Fruit fly (Drosophila melanogaster): ENCODE results near the gene CG8188.

Gene CG8188

DNA sequence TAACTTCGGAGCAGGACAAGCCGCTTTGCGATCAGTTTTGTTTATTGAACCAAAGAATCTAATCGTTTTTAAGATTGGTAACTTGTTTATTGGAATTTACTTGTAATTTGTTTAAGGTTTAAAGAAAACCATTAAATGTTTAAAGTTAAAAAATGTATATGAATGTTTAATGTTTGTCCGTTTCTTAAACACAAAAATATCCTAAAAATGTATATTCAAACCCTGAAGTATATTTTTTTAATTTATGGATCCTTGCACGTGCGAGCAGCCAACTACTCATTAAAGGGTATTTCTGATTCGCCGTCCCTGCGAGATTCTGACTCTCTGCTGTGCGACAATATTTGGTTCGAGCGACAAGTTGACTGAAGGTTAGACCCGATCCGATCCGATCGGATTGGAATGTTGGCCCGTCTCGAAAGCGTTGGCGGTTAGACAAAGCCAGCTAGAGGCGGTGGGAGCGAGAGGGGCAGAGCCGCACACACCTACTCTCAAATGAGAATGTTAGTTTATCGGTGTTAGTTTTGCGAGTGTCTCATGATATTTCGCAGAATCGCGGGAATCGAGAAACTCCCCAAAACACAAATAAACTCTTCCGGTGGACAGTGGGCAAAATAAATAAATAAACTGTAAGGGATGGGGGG, 3.8 kb downstream of the CG8188 start (continued):
- peak; percentile 75 for TF ChIP-seq Side (GFP tag; optimal IDR thresholded peaks at IDR 0.05)
- peak; percentile 69 for TF ChIP-seq emc (GFP tag; optimal IDR thresholded peaks at IDR 0.05)
- peak; percentile 46; the same call in 1 of the 2 replicates for TF ChIP-seq CG11696 (GFP tag; IDR thresholded peaks at IDR 0.05)
- TF ChIP-seq CG6654 (GFP tag; optimal IDR thresholded peaks at IDR 0.05) = peak; percentile 54
- no peak for TF ChIP-seq Tbp (GFP tag; optimal IDR thresholded peaks at IDR 0.05)
- TF ChIP-seq ase (GFP tag; IDR thresholded peaks at IDR 0.05) = 0 out of 3 replicates have a peak, but pooled peaks have one; percentile 49
- TF ChIP-seq CG2875 (GFP tag; optimal IDR thresholded peaks at IDR 0.05) = peak; percentile 69
- TF ChIP-seq en (GFP tag; optimal IDR thresholded peaks at IDR 0.05) = peak; percentile 59
- peak; percentile 87 for TF ChIP-seq Ssrp (tag; optimal IDR thresholded peaks at IDR 0.05)
- peak; percentile 57 for TF ChIP-seq trh (GFP tag; optimal IDR thresholded peaks at IDR 0.05)
- TF ChIP-seq cad (GFP tag; optimal IDR thresholded peaks at IDR 0.05) = no peak
- TF ChIP-seq CG2129 (GFP tag; IDR thresholded peaks at IDR 0.05; ENCODE audit: partially characterized antibody) = no peak
- peak; percentile 36 for TF ChIP-seq Lhr (GFP tag; optimal IDR thresholded peaks at IDR 0.05)
- TF ChIP-seq eve (GFP tag; optimal IDR thresholded peaks at IDR 0.05) = peak in 1 of 2 experiments; percentile 95
- peak; percentile 96 for TF ChIP-seq CG17361 (GFP tag; IDR thresholded peaks at IDR 0.05)
- TF ChIP-seq Dip3 (GFP tag; optimal IDR thresholded peaks at IDR 0.05) = peak; percentile 84
- TF ChIP-seq CG15011 (GFP tag; optimal IDR thresholded peaks at IDR 0.05) = peak; percentile 89
- peak; percentile 85 for TF ChIP-seq CG12219 (GFP tag; optimal IDR thresholded peaks at IDR 0.05)
- 0 out of 2 replicates have a peak, but pooled peaks have one; percentile 2 for TF ChIP-seq CG16779 (GFP tag; IDR thresholded peaks at IDR 0.05)
- peak; percentile 65 for TF ChIP-seq CrebB (tag; optimal IDR thresholded peaks at IDR 0.05)
- peak; percentile 75 for TF ChIP-seq al (GFP tag; IDR thresholded peaks at IDR 0.05)
- TF ChIP-seq CG3281 (GFP tag; optimal IDR thresholded peaks at IDR 0.05) = peak; percentile 92
- TF ChIP-seq trem (tag; optimal IDR thresholded peaks at IDR 0.05) = peak; percentile 74
- TF ChIP-seq MTF-1 (GFP tag; optimal IDR thresholded peaks at IDR 0.05; ENCODE audit: borderline replicate concordance) = no peak
- TF ChIP-seq CG10209 (GFP tag; optimal IDR thresholded peaks at IDR 0.05) = peak; percentile 89
- no peak for TF ChIP-seq Awh (GFP tag; IDR thresholded peaks at IDR 0.05)
- peak; percentile 66 for TF ChIP-seq ERR (GFP tag; optimal IDR thresholded peaks at IDR 0.05)
- TF ChIP-seq stc (GFP tag; IDR thresholded peaks at IDR 0.05) = peak; percentile 62
- peak; percentile 85 for TF ChIP-seq scrt (GFP tag; optimal IDR thresholded peaks at IDR 0.05)
- no peak for TF ChIP-seq gfzf (GFP tag; optimal IDR thresholded peaks at IDR 0.05)
- TF ChIP-seq Antp (GFP tag; optimal IDR thresholded peaks at IDR 0.05) = peak; percentile 65
- peak; percentile 46 for TF ChIP-seq CG8359 (GFP tag; optimal IDR thresholded peaks at IDR 0.05; ENCODE audit: borderline replicate concordance)
- TF ChIP-seq CG18764 (GFP tag; optimal IDR thresholded peaks at IDR 0.05) = peak; percentile 68
- peak; percentile 69 for TF ChIP-seq CG14050 (GFP tag; IDR thresholded peaks at IDR 0.05)
- peak; percentile 86 for TF ChIP-seq pho (GFP tag; optimal IDR thresholded peaks at IDR 0.05)
- TF ChIP-seq Fer3 (tag; optimal IDR thresholded peaks at IDR 0.05) = peak; percentile 79
- peak; percentile 14; the same call in 1 of the 2 replicates for TF ChIP-seq Ravus (GFP tag; IDR thresholded peaks at IDR 0.05)
- peak; percentile 29 for TF ChIP-seq cg (GFP tag; optimal IDR thresholded peaks at IDR 0.05)
- no peak for TF ChIP-seq chm (GFP tag; IDR thresholded peaks at IDR 0.05)
- TF ChIP-seq Taf1 (GFP tag; IDR thresholded peaks at IDR 0.05) = 0 out of 2 replicates have a peak, but pooled peaks have one; percentile 14
- TF ChIP-seq crol (GFP tag; IDR thresholded peaks at IDR 0.05) = 0 out of 2 replicates have a peak, but pooled peaks have one; percentile 18
- TF ChIP-seq sob (GFP tag; IDR thresholded peaks at IDR 0.05) = peak; percentile 68; the same call in 1 of the 2 replicates
- TF ChIP-seq knrl (GFP tag; IDR thresholded peaks at IDR 0.05; ENCODE audit: partially characterized antibody) = no peak
- TF ChIP-seq CG16813 (GFP tag; IDR thresholded peaks at IDR 0.05; ENCODE audit: partially characterized antibody) = no peak
- TF ChIP-seq gcm2 (GFP tag; optimal IDR thresholded peaks at IDR 0.05) = peak; percentile 59
- TF ChIP-seq Jarid2 (GFP tag; optimal IDR thresholded peaks at IDR 0.05) = peak; percentile 57
- peak; percentile 11 for TF ChIP-seq CG4617 (GFP tag; optimal IDR thresholded peaks at IDR 0.05; ENCODE audit: borderline replicate concordance)
- TF ChIP-seq sd (tag; optimal IDR thresholded peaks at IDR 0.05) = peak; percentile 99
- peak; percentile 25 for TF ChIP-seq tup (GFP tag; optimal IDR thresholded peaks at IDR 0.05)
